Worm (Caenorhabditis elegans) whole organism, early embryonic: ENCODE results near the gene str-136.

Experiments
- B0310.2 ChIP-seq: sonication (generic microtip); optimal IDR thresholded peaks from 2 replicates; lab custom pipeline; 2016; ENCODE audit warnings: mild to moderate bottlenecking, missing genetic modification characterization, missing compliant biosample characterization
- F13C5.2 ChIP-seq: sonication (generic microtip); optimal IDR thresholded peaks from 2 replicates; lab custom pipeline; 2017; ENCODE audit warnings: mild to moderate bottlenecking, missing genetic modification characterization, inconsistent platforms, missing compliant biosample characterization
- aly-1 ChIP-seq: sonication (generic microtip); optimal IDR thresholded peaks from 2 replicates; lab custom pipeline; 2016; ENCODE audit warnings: missing genetic modification characterization, missing compliant biosample characterization
- ama-1 ChIP-seq: fragments of 150-350 bp; optimal IDR thresholded peaks from 2 replicates; lab custom pipeline; 2014
- ceh-13 ChIP-seq: fragments of 200-800 bp; sonication (Bioruptor generic); optimal IDR thresholded peaks from 2 replicates; lab custom pipeline; 2018; ENCODE audit warnings: mild to moderate bottlenecking, missing genetic modification characterization, missing compliant biosample characterization
- ceh-36 ChIP-seq: sonication (generic microtip); optimal IDR thresholded peaks from 2 replicates; lab custom pipeline; 2016; ENCODE audit warnings: missing genetic modification characterization, inconsistent platforms, missing compliant biosample characterization
- ets-7 ChIP-seq: sonication (generic microtip); optimal IDR thresholded peaks from 2 replicates; lab custom pipeline; 2016; ENCODE audit warnings: missing genotype, missing genetic modification characterization, missing compliant biosample characterization
- flt-1 ChIP-seq: fragments of 200-800 bp; sonication (Bioruptor generic); IDR thresholded peaks from 2 replicates; pipeline ENCODE4 v1.3.6; 2022; ENCODE audit warnings: missing genetic modification characterization, missing compliant biosample characterization
- hmbx-1 ChIP-seq: sonication (generic microtip); optimal IDR thresholded peaks from 2 replicates; lab custom pipeline; 2016; ENCODE audit warnings: mild to moderate bottlenecking, missing genetic modification characterization, missing compliant biosample characterization
- hmg-4 ChIP-seq: fragments of 200-800 bp; sonication (Bioruptor generic); optimal IDR thresholded peaks from 2 replicates; lab custom pipeline; 2018; ENCODE audit warnings: mild to moderate bottlenecking, missing genetic modification characterization, missing compliant biosample characterization
- hnd-1 ChIP-seq: sonication (generic microtip); optimal IDR thresholded peaks from 2 replicates; lab custom pipeline; 2016; ENCODE audit warnings: missing genetic modification characterization, missing compliant biosample characterization
- pes-1 ChIP-seq: fragments of 200-800 bp; sonication (Bioruptor generic); IDR thresholded peaks from 2 replicates; pipeline ENCODE4 v1.3.6; 2022; ENCODE audit warnings: missing genetic modification reagents, missing genetic modification characterization, missing compliant biosample characterization
- scrt-1 ChIP-seq: fragments of 200-800 bp; sonication (Bioruptor generic); IDR thresholded peaks from 2 replicates; pipeline ENCODE4 v1.3.6; 2022; ENCODE audit warnings: missing genetic modification characterization, missing compliant biosample characterization
- sea-1 ChIP-seq: fragments of 200-800 bp; sonication (Bioruptor generic); conservative IDR thresholded peaks from 2 replicates; pipeline ENCODE4 v1.3.6; 2022; ENCODE audit warnings: missing genetic modification characterization, missing compliant biosample characterization
- tbx-11 ChIP-seq: fragments of 200-800 bp; sonication (Bioruptor generic); IDR thresholded peaks from 2 replicates; pipeline ENCODE4 v1.3.6; 2022; ENCODE audit warnings: missing genetic modification characterization, missing compliant biosample characterization
- tbx-37 ChIP-seq: fragments of 200-800 bp; sonication (Bioruptor generic); conservative IDR thresholded peaks from 2 replicates; pipeline ENCODE4 v1.3.6; 2022; ENCODE audit warnings: missing genetic modification reagents, missing genetic modification characterization, missing compliant biosample characterization
- tra-4 ChIP-seq: sonication (generic microtip); optimal IDR thresholded peaks from 2 replicates; lab custom pipeline; 2017; ENCODE audit warnings: missing genetic modification characterization, missing compliant biosample characterization

Gene str-136

DNA sequence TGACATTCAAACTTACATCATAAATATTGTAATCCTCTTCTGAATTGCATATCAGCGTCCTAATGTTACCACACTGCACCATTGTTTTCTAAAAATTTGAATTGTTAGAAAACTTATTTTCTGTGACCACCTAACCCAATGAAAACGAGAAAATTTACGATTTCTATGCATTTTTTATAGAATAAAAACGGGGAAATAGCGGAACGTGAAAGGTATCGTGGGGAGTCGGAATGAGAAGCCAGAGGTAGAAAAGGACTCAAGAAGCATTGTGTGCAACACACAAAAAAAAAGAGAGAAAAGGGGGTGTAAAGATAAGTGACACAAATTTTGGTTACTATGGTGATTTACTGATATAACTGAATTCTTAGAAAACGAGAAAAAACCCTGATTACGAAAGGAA, 28.5 kb downstream of the str-136 start, which contains the start of gene C16D9.6:
Gene C16D9.6, minus strand, starts transcription at position 101 of the 400 bp plus-strand sequence.
- no peak for TF ChIP-seq sea-1 (GFP tag; lab: Robert Waterston, UW)

- TF ChIP-seq tbx-11 (no peak), ama-1 (lab: Kevin White, UChicago) (peak; percentile 48)
Measured at ce11 chrV:8247311-8248105, 31.2 kb downstream of the str-136 start.

DNA sequence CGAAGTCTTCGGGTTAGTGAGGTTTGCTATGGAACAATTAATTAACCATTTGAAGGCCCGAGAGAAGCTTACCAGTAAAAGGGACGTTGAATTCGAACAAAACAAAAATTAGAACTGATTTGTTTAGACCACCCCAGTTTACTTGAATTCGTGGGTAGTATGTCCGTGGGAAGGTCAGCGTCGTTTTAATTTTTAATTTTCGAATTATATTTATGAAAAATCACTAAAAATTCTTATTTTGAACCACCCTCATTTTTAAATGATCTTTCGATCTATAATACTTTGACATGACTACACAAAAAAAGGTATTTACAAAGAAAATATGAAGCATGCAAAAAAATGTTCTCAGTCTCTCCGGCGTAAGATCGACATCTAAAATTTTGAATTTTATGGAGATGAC, 33.3 kb downstream of the str-136 start, which contains the start of gene C16D9.5:
Gene C16D9.5, minus strand, starts transcription at position 101 of the 400 bp plus-strand sequence.
- no peak for TF ChIP-seq aly-1 (tag; lab: Kevin White, UChicago)

DNA sequence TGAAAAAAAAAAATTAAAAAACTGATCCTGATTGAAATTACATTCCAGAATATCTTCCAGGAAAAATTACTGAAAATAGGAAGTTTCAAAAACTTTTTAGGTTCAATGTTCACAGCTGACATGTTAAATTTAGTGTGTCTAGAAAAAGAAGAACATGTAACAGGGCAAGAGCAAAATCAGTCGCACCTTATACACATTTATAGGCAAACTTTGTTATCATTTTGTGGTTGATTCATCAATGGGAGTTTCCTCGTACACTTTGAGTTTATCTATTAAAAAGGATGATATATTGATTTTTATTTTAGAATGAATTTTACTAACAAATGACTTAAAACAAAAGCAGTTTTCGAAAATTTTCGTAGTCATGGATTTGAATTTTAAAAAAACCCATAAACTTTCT, 35.5 kb downstream of the str-136 start:
- no peak for TF ChIP-seq ama-1 (lab: Kevin White, UChicago)
- TF ChIP-seq tra-4: no peak
- no peak for TF ChIP-seq scrt-1
- TF ChIP-seq tbx-11: no peak
- TF ChIP-seq hmbx-1 (tag; lab: Kevin White, UChicago): no peak
- TF ChIP-seq B0310.2 (tag; lab: Kevin White, UChicago): no peak

- no peak for TF ChIP-seq hmg-4 (GFP tag; lab: Kevin White, UChicago)
- TF ChIP-seq ceh-36 (tag; lab: Kevin White, UChicago): no peak
- TF ChIP-seq tra-4: no peak
- no peak for TF ChIP-seq scrt-1
- no peak for TF ChIP-seq F13C5.2 (tag; lab: Kevin White, UChicago)
- TF ChIP-seq ama-1 (lab: Kevin White, UChicago): no peak
- no peak for TF ChIP-seq ceh-13 (GFP tag; lab: Kevin White, UChicago)
- TF ChIP-seq sea-1 (GFP tag; lab: Robert Waterston, UW): no peak
- TF ChIP-seq tbx-37 (GFP tag; lab: Robert Waterston, UW): no peak
- no peak for TF ChIP-seq hnd-1 (tag; lab: Kevin White, UChicago)
- TF ChIP-seq ets-7: no peak
Measured at ce11 chrV:8242798-8243197, 35.9 kb downstream of the str-136 start, which contains the start of gene C16D9.4. Gene C16D9.4 (minus strand): TSS chrV:8242898.

- no peak for TF ChIP-seq hmbx-1 (tag; lab: Kevin White, UChicago)
- TF ChIP-seq tra-4: no peak
- TF ChIP-seq ceh-36 (tag; lab: Kevin White, UChicago): no peak
- no peak for TF ChIP-seq ets-7
Measured at ce11 chrV:8239928-8240327, 38.8 kb downstream of the str-136 start, which contains the start of gene C16D9.3. Gene C16D9.3 (minus strand): TSS chrV:8240028.

DNA sequence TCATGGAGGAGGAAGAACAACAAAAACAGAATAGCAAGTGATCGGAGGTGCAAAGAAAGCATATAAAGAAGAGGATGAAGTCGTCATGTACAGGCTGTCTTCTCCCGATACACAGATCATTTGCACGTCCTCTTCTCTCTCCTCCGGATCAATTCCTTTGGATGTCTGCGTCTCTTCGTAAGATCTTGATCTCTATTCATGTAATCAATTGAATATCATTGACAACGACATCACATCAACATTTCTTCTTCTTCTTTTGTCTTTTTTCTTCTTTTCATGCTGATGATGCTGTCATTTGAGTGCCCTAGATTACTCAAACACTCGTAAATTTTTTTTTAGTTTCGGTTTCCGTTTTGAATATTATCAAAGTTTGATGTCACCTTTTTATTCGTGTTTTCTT, 40.4 kb downstream of the str-136 start, which contains the start of gene rol-3:
Gene rol-3, minus strand, starts transcription at position 120 of the 400 bp plus-strand sequence.
- TF ChIP-seq hmbx-1 (tag; lab: Kevin White, UChicago) (no peak), pes-1 (no peak), flt-1 (GFP tag; lab: Robert Waterston, UW) (no peak), tbx-37 (GFP tag; lab: Robert Waterston, UW) (no peak)

DNA sequence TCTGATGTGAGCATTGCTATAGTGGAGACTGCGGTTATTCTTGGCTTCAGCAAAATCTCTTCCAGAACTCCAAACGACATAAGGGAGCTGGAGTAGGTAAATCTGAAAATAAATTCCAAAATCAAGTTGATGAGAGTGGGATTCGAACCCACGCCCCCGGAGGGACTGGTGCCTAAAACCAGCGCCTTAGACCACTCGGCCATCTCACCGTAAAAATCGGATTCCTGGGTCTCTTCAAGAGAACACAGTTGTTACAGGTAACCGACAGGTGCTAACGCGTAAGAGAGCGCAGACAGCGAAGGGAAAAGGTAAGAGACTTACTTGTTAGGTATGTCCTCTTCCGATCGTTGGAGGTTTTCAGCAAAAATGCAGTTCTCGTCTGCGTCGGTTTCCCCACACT, 43.4 kb downstream of the str-136 start:
- TF ChIP-seq B0310.2 (tag; lab: Kevin White, UChicago) (no peak), ama-1 (lab: Kevin White, UChicago) (no peak), scrt-1 (peak; percentile 63; the same call in 1 of the 2 replicates), tra-4 (peak; percentile 27), tbx-11 (0 out of 2 replicates have a peak, but pooled peaks have one; percentile 48), ceh-36 (tag; lab: Kevin White, UChicago) (no peak), ets-7 (no peak), F13C5.2 (tag; lab: Kevin White, UChicago) (no peak), hnd-1 (tag; lab: Kevin White, UChicago) (peak; percentile 3), sea-1 (GFP tag; lab: Robert Waterston, UW) (peak; percentile 68; the same call in 1 of the 2 replicates), pes-1 (no peak), hmbx-1 (tag; lab: Kevin White, UChicago) (no peak), aly-1 (tag; lab: Kevin White, UChicago) (peak; percentile 30), tbx-37 (GFP tag; lab: Robert Waterston, UW) (no peak), ceh-13 (GFP tag; lab: Kevin White, UChicago) (peak; percentile 22), flt-1 (GFP tag; lab: Robert Waterston, UW) (no peak), hmg-4 (GFP tag; lab: Kevin White, UChicago) (no peak)

ce11 chrV:8230056-8230455, 48.7 kb downstream of the str-136 start:
- TF ChIP-seq aly-1 (tag; lab: Kevin White, UChicago) (no peak), sea-1 (GFP tag; lab: Robert Waterston, UW) (no peak), tbx-37 (GFP tag; lab: Robert Waterston, UW) (0 out of 2 replicates have a peak, but pooled peaks have one; percentile 22), ets-7 (no peak), scrt-1 (peak; percentile 60; the same call in 1 of the 2 replicates), hmg-4 (GFP tag; lab: Kevin White, UChicago) (peak; percentile 19), flt-1 (GFP tag; lab: Robert Waterston, UW) (0 out of 2 replicates have a peak, but pooled peaks have one; percentile 44), tra-4 (no peak)
